Worm (Caenorhabditis elegans) whole organism, L4 larva: ENCODE results near the gene fbxb-71.

Experiments
- D1046.2 ChIP-seq: fragments of 200-800 bp; sonication (Bioruptor generic); IDR thresholded peaks from 2 replicates; pipeline ENCODE4 v1.3.6; 2022; ENCODE audit warnings: missing genetic modification characterization, missing compliant biosample characterization
- F10B5.3 ChIP-seq: sonication (generic microtip); optimal IDR thresholded peaks from 2 replicates; lab custom pipeline; 2016; ENCODE audit warnings: mild to moderate bottlenecking, missing genetic modification characterization, missing compliant biosample characterization
- F37D6.2 ChIP-seq: sonication (generic microtip); optimal IDR thresholded peaks from 2 replicates; lab custom pipeline; 2016; ENCODE audit warnings: mild to moderate bottlenecking, missing genetic modification characterization, missing compliant biosample characterization
- F44E2.7 ChIP-seq: fragments of 200-800 bp; sonication (Bioruptor generic); IDR thresholded peaks from 2 replicates; pipeline ENCODE4 v2.1.2; 2022; ENCODE audit warnings: missing genetic modification characterization, missing compliant biosample characterization
- F49E8.2 ChIP-seq: sonication (generic microtip); optimal IDR thresholded peaks from 2 replicates; lab custom pipeline; 2016; ENCODE audit warnings: missing compliant biosample characterization, mild to moderate bottlenecking, missing genetic modification characterization, borderline replicate concordance
- R02D3.7 ChIP-seq: fragments of 150-350 bp; sonication (generic microtip); optimal IDR thresholded peaks from 3 replicates; lab custom pipeline; 2014; ENCODE audit warnings: missing biosample characterization, missing genetic modification characterization
- T26A8.4 ChIP-seq: fragments of 200-800 bp; sonication (Bioruptor generic); IDR thresholded peaks from 2 replicates; pipeline ENCODE4 v1.3.6; 2022; ENCODE audit warnings: missing genetic modification characterization, missing compliant biosample characterization
- ZK337.2 ChIP-seq: fragments of 200-800 bp; sonication (Bioruptor generic); IDR thresholded peaks from 2 replicates; pipeline ENCODE4 v1.3.6; 2022; ENCODE audit warnings: missing genetic modification reagents, missing genetic modification characterization, missing compliant biosample characterization
- arid-1 ChIP-seq: fragments of 200-800 bp; sonication (Bioruptor generic); conservative IDR thresholded peaks from 2 replicates; pipeline ENCODE4 v1.3.6; 2022; ENCODE audit warnings: missing genetic modification reagents, missing genetic modification characterization, missing compliant biosample characterization
- ceh-32 ChIP-seq: sonication (generic microtip); optimal IDR thresholded peaks from 2 replicates; lab custom pipeline; 2016; ENCODE audit warnings: mild to moderate bottlenecking, missing genetic modification characterization, missing compliant biosample characterization; ENCODE audit not compliant: poor library complexity
- ceh-44 ChIP-seq: fragments of 200-800 bp; sonication (Bioruptor generic); IDR thresholded peaks from 2 replicates; pipeline ENCODE4 v1.3.6; 2022; ENCODE audit warnings: missing genetic modification reagents, missing genetic modification characterization, missing compliant biosample characterization
- ceh-62 ChIP-seq: sonication (generic microtip); optimal IDR thresholded peaks from 2 replicates; lab custom pipeline; 2017; ENCODE audit warnings: missing biosample characterization, missing genetic modification characterization
- ces-1 ChIP-seq: fragments of 150-350 bp; sonication (generic microtip); optimal IDR thresholded peaks from 4 replicates; lab custom pipeline; 2014; ENCODE audit warnings: missing biosample characterization, missing genetic modification reagents, missing genetic modification characterization
- daf-16 ChIP-seq, 3 experiments: sonication (generic microtip); optimal IDR thresholded peaks; 2 replicates each; lab custom pipeline; 2016 to 2017; ENCODE audit warnings: missing genetic modification characterization in 3 of 3, missing genetic modification reagents in 3 of 3, mild to moderate bottlenecking in 2 of 3, missing compliant biosample characterization in 2 of 3, missing biosample characterization in 1 of 3, moderate library complexity in 1 of 3
- dmd-6 ChIP-seq: fragments of 200-800 bp; sonication (Bioruptor generic); IDR thresholded peaks from 2 replicates; pipeline ENCODE4 v1.3.6; 2022; ENCODE audit warnings: missing genetic modification reagents, missing genetic modification characterization, missing compliant biosample characterization
- dmd-8 ChIP-seq: fragments of 200-800 bp; sonication (Bioruptor generic); IDR thresholded peaks from 2 replicates; pipeline ENCODE4 v1.3.6; 2022; ENCODE audit warnings: missing genetic modification characterization, missing compliant biosample characterization
- duxl-1 ChIP-seq: sonication (generic microtip); optimal IDR thresholded peaks from 2 replicates; lab custom pipeline; 2016; ENCODE audit warnings: mild to moderate bottlenecking, missing genetic modification characterization, moderate library complexity, missing compliant biosample characterization; ENCODE audit not compliant: poor library complexity
- dve-1 ChIP-seq: sonication (generic microtip); optimal IDR thresholded peaks from 2 replicates; lab custom pipeline; 2017; ENCODE audit warnings: antibody characterized with exemption, mild to moderate bottlenecking, missing genetic modification characterization, missing compliant biosample characterization; ENCODE audit not compliant: insufficient read depth
- fkh-10 ChIP-seq: fragments of 150-350 bp; optimal IDR thresholded peaks from 2 replicates; lab custom pipeline; 2014; ENCODE audit warnings: missing biosample characterization, missing genetic modification reagents, missing genetic modification characterization
- gei-8 ChIP-seq: fragments of 200-800 bp; sonication (Bioruptor generic); optimal IDR thresholded peaks from 2 replicates; lab custom pipeline; 2018; ENCODE audit warnings: mild to moderate bottlenecking, missing genetic modification characterization, missing compliant biosample characterization
- hif-1 ChIP-seq, 2 experiments: sonication (generic microtip); optimal IDR thresholded peaks; 2 replicates each; lab custom pipeline; 2016 to 2017; ENCODE audit warnings: missing compliant biosample characterization in 2 of 2, missing genetic modification characterization in 2 of 2, missing genetic modification reagents in 2 of 2, missing genotype in 2 of 2, mild to moderate bottlenecking in 1 of 2
- hlh-11 ChIP-seq: fragments of 200-800 bp; sonication (Bioruptor generic); optimal IDR thresholded peaks from 2 replicates; lab custom pipeline; 2018; ENCODE audit warnings: mild to moderate bottlenecking, missing genetic modification characterization, missing compliant biosample characterization
- hlh-30 ChIP-seq: sonication (generic microtip); optimal IDR thresholded peaks from 2 replicates; lab custom pipeline; 2017; ENCODE audit warnings: antibody characterized with exemption, mild to moderate bottlenecking, missing genetic modification characterization, missing compliant biosample characterization; ENCODE audit not compliant: insufficient read depth
- hmg-1.1 ChIP-seq: fragments of 200-800 bp; sonication (Bioruptor generic); IDR thresholded peaks from 2 replicates; pipeline ENCODE4 v1.3.6; 2022; ENCODE audit warnings: missing genetic modification reagents, missing genetic modification characterization, missing compliant biosample characterization
- lim-7 ChIP-seq: fragments of 200-800 bp; sonication (Bioruptor generic); IDR thresholded peaks from 2 replicates; pipeline ENCODE4 v1.3.6; 2022; ENCODE audit warnings: missing genetic modification characterization, missing compliant biosample characterization
- lin-1 ChIP-seq: fragments of 200-800 bp; sonication (Bioruptor generic); IDR thresholded peaks from 2 replicates; pipeline ENCODE4 v1.3.6; 2022; ENCODE audit warnings: missing genetic modification reagents, missing genetic modification characterization, missing compliant biosample characterization
- lin-13 ChIP-seq: fragments of 150-350 bp; optimal IDR thresholded peaks from 2 replicates; lab custom pipeline; 2014; ENCODE audit warnings: missing biosample characterization, missing genetic modification reagents, missing genetic modification characterization
- lin-15B ChIP-seq: fragments of 150-350 bp; sonication (generic microtip); optimal IDR thresholded peaks from 3 replicates; lab custom pipeline; 2014; ENCODE audit warnings: missing biosample characterization, missing genetic modification characterization
- lin-29 ChIP-seq: fragments of 200-800 bp; sonication (Bioruptor generic); IDR thresholded peaks from 2 replicates; pipeline ENCODE4 v1.3.6; 2022; ENCODE audit warnings: missing genetic modification reagents, missing genetic modification characterization, missing compliant biosample characterization
- lin-38 ChIP-seq: fragments of 200-800 bp; sonication (Bioruptor generic); IDR thresholded peaks from 2 replicates; pipeline ENCODE4 v1.3.6; 2022; ENCODE audit warnings: missing genetic modification reagents, missing genetic modification characterization, missing compliant biosample characterization
- mdl-1 ChIP-seq, 2 experiments: fragments of 150-350 bp in 1 of 2; sonication (generic microtip) in 1 of 2; optimal IDR thresholded peaks; 2 replicates each; lab custom pipeline; 2014 to 2017; ENCODE audit warnings: missing biosample characterization in 2 of 2, missing genetic modification characterization in 2 of 2
- mdt-29 ChIP-seq: fragments of 200-800 bp; sonication (Bioruptor generic); IDR thresholded peaks from 2 replicates; pipeline ENCODE4 v1.3.6; 2022; ENCODE audit warnings: missing genetic modification reagents, missing genetic modification characterization, missing compliant biosample characterization
- mxl-2 ChIP-seq: fragments of 200-800 bp; sonication (Bioruptor generic); conservative IDR thresholded peaks from 2 replicates; pipeline ENCODE4 v1.3.6; 2022; ENCODE audit warnings: missing genetic modification reagents, missing genetic modification characterization, missing compliant biosample characterization
- nhr-102 ChIP-seq: sonication (generic microtip); optimal IDR thresholded peaks from 2 replicates; lab custom pipeline; 2016; ENCODE audit warnings: mild to moderate bottlenecking, missing genetic modification characterization, moderate library complexity, missing compliant biosample characterization
- nhr-28 ChIP-seq: fragments of 150-350 bp; optimal IDR thresholded peaks from 2 replicates; lab custom pipeline; 2014; ENCODE audit warnings: missing biosample characterization, missing genetic modification characterization
- nhr-42 ChIP-seq: fragments of 200-800 bp; sonication (Bioruptor generic); IDR thresholded peaks from 2 replicates; pipeline ENCODE4 v1.3.6; 2022; ENCODE audit warnings: missing genetic modification characterization, missing compliant biosample characterization
- nhr-48 ChIP-seq: sonication (generic microtip); optimal IDR thresholded peaks from 2 replicates; lab custom pipeline; 2016; ENCODE audit warnings: mild to moderate bottlenecking, missing genetic modification characterization, missing compliant biosample characterization
- nhr-77 ChIP-seq: fragments of 150-350 bp; optimal IDR thresholded peaks from 2 replicates; lab custom pipeline; 2014; ENCODE audit warnings: missing biosample characterization, missing genetic modification characterization
- php-3 ChIP-seq: fragments of 200-800 bp; sonication (Bioruptor generic); IDR thresholded peaks from 2 replicates; pipeline ENCODE4 v1.3.6; 2022; ENCODE audit warnings: missing genetic modification reagents, missing genetic modification characterization, missing compliant biosample characterization
- pqm-1 ChIP-seq: sonication (generic microtip); optimal IDR thresholded peaks from 2 replicates; lab custom pipeline; 2017; ENCODE audit warnings: missing biosample characterization, missing genetic modification characterization
- snpc-1.2 ChIP-seq: fragments of 200-800 bp; sonication (Bioruptor generic); IDR thresholded peaks from 2 replicates; pipeline ENCODE4 v1.3.6; 2022; ENCODE audit warnings: missing genetic modification reagents, missing genetic modification characterization, missing compliant biosample characterization
- spr-1 ChIP-seq: sonication (generic microtip); optimal IDR thresholded peaks from 2 replicates; lab custom pipeline; 2016; ENCODE audit warnings: mild to moderate bottlenecking, missing genetic modification characterization, missing compliant biosample characterization
- spr-3 ChIP-seq: fragments of 200-800 bp; sonication (Bioruptor generic); optimal IDR thresholded peaks from 2 replicates; lab custom pipeline; 2018; ENCODE audit warnings: mild to moderate bottlenecking, missing genetic modification characterization, missing compliant biosample characterization
- tag-97 ChIP-seq: fragments of 200-800 bp; sonication (Bioruptor generic); IDR thresholded peaks from 2 replicates; pipeline ENCODE4 v1.3.6; 2022; ENCODE audit warnings: missing genetic modification characterization, missing compliant biosample characterization
- unc-130 ChIP-seq: sonication (generic microtip); optimal IDR thresholded peaks from 2 replicates; lab custom pipeline; 2016; ENCODE audit warnings: missing genetic modification reagents, missing genetic modification characterization, missing compliant biosample characterization
- unc-62 ChIP-seq, 3 experiments: fragments of 150-350 bp in 1 of 3; sonication (generic microtip); optimal IDR thresholded peaks in 2 of 3; peaks in 1 of 3; 1 replicate in 1 of 3; 2 replicates in 2 of 3; lab custom pipeline; 2014 to 2017; ENCODE audit warnings: missing biosample characterization in 3 of 3, missing genetic modification characterization in 3 of 3, missing genetic modification reagents in 3 of 3, missing genotype in 1 of 3
- zag-1 ChIP-seq: fragments of 150-350 bp; optimal IDR thresholded peaks from 2 replicates; lab custom pipeline; 2014; ENCODE audit warnings: missing biosample characterization, missing genetic modification characterization
- zip-11 ChIP-seq: fragments of 200-800 bp; sonication (Bioruptor generic); IDR thresholded peaks from 2 replicates; pipeline ENCODE4 v1.3.6; 2022; ENCODE audit warnings: missing genetic modification characterization, missing compliant biosample characterization

fbxb-71 gene

ce11 chrX:3256784-3257493, 5.8 kb upstream of the fbxb-71 start, which contains the start of gene lbp-3:
lbp-3 (plus strand) TSS chrX:3257372.
- TF ChIP-seq nhr-42, result no peak
- TF ChIP-seq R02D3.7 (tag; lab: Kevin White, UChicago), result no peak
- TF ChIP-seq lin-13 (GFP tag; lab: Kevin White, UChicago), result no peak
- no peak for TF ChIP-seq ZK337.2 (GFP tag; lab: Robert Waterston, UW)
- no peak for TF ChIP-seq unc-130 (GFP tag; lab: Kevin White, UChicago)
- TF ChIP-seq hlh-30 (tag; lab: Kevin White, UChicago), result peak; percentile 44
- TF ChIP-seq gei-8 (GFP tag; lab: Kevin White, UChicago), result no peak
- no peak for TF ChIP-seq F37D6.2
- TF ChIP-seq daf-16 (GFP tag; optimal IDR thresholded peaks at IDR 0.05; lab: Kevin White, UChicago), result no peak
- peak; percentile 94 for TF ChIP-seq daf-16 (tag; optimal IDR thresholded peaks at IDR 0.05; lab: Kevin White, UChicago)
- peak; percentile 61 for TF ChIP-seq dmd-6 (GFP tag; lab: Robert Waterston, UW)
- peak; percentile 32 for TF ChIP-seq nhr-48
- no peak for TF ChIP-seq arid-1 (GFP tag; lab: Robert Waterston, UW)
- peak; percentile 90 for TF ChIP-seq nhr-102
- peak; percentile 61; the same call in 1 of the 2 replicates for TF ChIP-seq lin-1 (GFP tag; lab: Robert Waterston, UW)
- TF ChIP-seq nhr-77, result peak; percentile 37
- TF ChIP-seq ces-1 (GFP tag; lab: Kevin White, UChicago), result no peak
- no peak for TF ChIP-seq snpc-1.2 (GFP tag; lab: Robert Waterston, UW)
- TF ChIP-seq hif-1 (tag; optimal IDR thresholded peaks at IDR 0.05; lab: Kevin White, UChicago), result no peak
- TF ChIP-seq duxl-1, result no peak
- peak; percentile 98 for TF ChIP-seq pqm-1
- no peak for TF ChIP-seq T26A8.4 (GFP tag; lab: Robert Waterston, UW)
- TF ChIP-seq unc-62 (GFP tag; optimal IDR thresholded peaks at IDR 0.05 in 1 of 2; lab: Kevin White, UChicago), result peak in 1 of 2 experiments; percentile 86
- TF ChIP-seq unc-62 (tag; optimal IDR thresholded peaks at IDR 0.05; lab: Kevin White, UChicago), result no peak
- peak; percentile 78 for TF ChIP-seq hlh-11 (tag; lab: Kevin White, UChicago)
- TF ChIP-seq mdt-29 (GFP tag; lab: Robert Waterston, UW), result no peak
- peak; percentile 88 for TF ChIP-seq nhr-28 (tag; lab: Kevin White, UChicago)
- no peak for TF ChIP-seq zag-1
- no peak for TF ChIP-seq spr-3 (GFP tag; lab: Kevin White, UChicago)
- TF ChIP-seq ceh-62 (tag; lab: Kevin White, UChicago), result no peak
- TF ChIP-seq fkh-10 (GFP tag; lab: Kevin White, UChicago), result no peak
- TF ChIP-seq lin-38 (GFP tag; lab: Robert Waterston, UW), result no peak
- no peak for TF ChIP-seq lin-15B (tag; lab: Kevin White, UChicago)
- no peak for TF ChIP-seq hmg-1.1 (GFP tag; lab: Robert Waterston, UW)
- no peak for TF ChIP-seq spr-1
- TF ChIP-seq mdl-1 (tag; optimal IDR thresholded peaks at IDR 0.05; lab: Kevin White, UChicago), result peak in 1 of 2 experiments; percentile 2
- TF ChIP-seq zip-11 (GFP tag; lab: Robert Waterston, UW), result no peak
- TF ChIP-seq ceh-44 (GFP tag; lab: Robert Waterston, UW), result no peak
- TF ChIP-seq php-3 (GFP tag; lab: Robert Waterston, UW), result peak; percentile 52; the same call in 1 of the 2 replicates
- no peak for TF ChIP-seq D1046.2 (GFP tag; lab: Robert Waterston, UW)
- TF ChIP-seq F44E2.7 (GFP tag; lab: Robert Waterston, UW), result no peak
- TF ChIP-seq dve-1 (tag; lab: Kevin White, UChicago), result peak; percentile 83
- no peak for TF ChIP-seq lim-7 (GFP tag; lab: Robert Waterston, UW)
- TF ChIP-seq lin-29, result no peak
- TF ChIP-seq mxl-2 (GFP tag; lab: Robert Waterston, UW), result no peak
- TF ChIP-seq dmd-8 (GFP tag; lab: Robert Waterston, UW), result no peak
- TF ChIP-seq ceh-32, result no peak
- no peak for TF ChIP-seq F10B5.3
- no peak for TF ChIP-seq tag-97 (GFP tag; lab: Robert Waterston, UW)
- no peak for TF ChIP-seq F49E8.2 (tag; lab: Kevin White, UChicago)
